Fruit fly (Drosophila melanogaster) whole organism, embryonic: ENCODE results near the gene Cht5.

Experiments
- B-H1 ChIP-seq: fragments of 200-800 bp; sonication (Bioruptor generic); IDR thresholded peaks from 3 replicates; pipeline ENCODE4 v1.3.6; 2022; ENCODE audit warnings: missing biosample characterization, missing genetic modification characterization
- CG10147 ChIP-seq: fragments of 200-800 bp; sonication (Bioruptor generic); optimal IDR thresholded peaks from 2 replicates; lab custom pipeline; 2019; ENCODE audit warnings: missing biosample characterization, mild to moderate bottlenecking, missing genetic modification characterization, moderate library complexity
- CG10209 ChIP-seq: fragments of 200-800 bp; sonication (Bioruptor generic); optimal IDR thresholded peaks from 3 replicates; lab custom pipeline; 2017; ENCODE audit warnings: missing biosample characterization, mild to moderate bottlenecking, missing genetic modification characterization, missing genetic modification reagents
- CG10462 ChIP-seq: fragments of 200-800 bp; sonication (Bioruptor generic); optimal IDR thresholded peaks from 2 replicates; lab custom pipeline; 2016; ENCODE audit warnings: missing biosample characterization, missing genetic modification characterization
- CG11560 ChIP-seq: fragments of 200-800 bp; sonication (Bioruptor generic); IDR thresholded peaks from 3 replicates; pipeline ENCODE4 v1.3.6; 2022; ENCODE audit warnings: missing biosample characterization, missing genetic modification characterization
- CG12299 ChIP-seq: fragments of 200-800 bp; sonication (Bioruptor generic); optimal IDR thresholded peaks from 2 replicates; lab custom pipeline; 2018; ENCODE audit warnings: missing biosample characterization, mild to moderate bottlenecking, missing genetic modification characterization
- CG16779 ChIP-seq: fragments of 200-800 bp; sonication (Bioruptor generic); IDR thresholded peaks from 2 replicates; pipeline ENCODE4 v1.3.6; 2022; ENCODE audit warnings: missing biosample characterization, missing genetic modification characterization
- CG17802 ChIP-seq: fragments of 200-800 bp; sonication (Bioruptor generic); optimal IDR thresholded peaks from 2 replicates; lab custom pipeline; 2018; ENCODE audit warnings: missing biosample characterization, mild to moderate bottlenecking, missing genetic modification characterization, moderate library complexity
- CG30403 ChIP-seq: fragments of 200-800 bp; sonication (Bioruptor generic); optimal IDR thresholded peaks from 3 replicates; lab custom pipeline; 2016; ENCODE audit warnings: missing biosample characterization, missing genetic modification characterization
- CG5953 ChIP-seq: fragments of 200-800 bp; sonication (Bioruptor generic); IDR thresholded peaks from 2 replicates; pipeline ENCODE4 v1.3.6; 2022; ENCODE audit warnings: missing biosample characterization, missing genetic modification characterization
- CG6175 ChIP-seq: fragments of 200-800 bp; sonication (Bioruptor generic); IDR thresholded peaks from 3 replicates; pipeline ENCODE4 v1.3.6; 2022; ENCODE audit warnings: missing biosample characterization, missing genetic modification characterization
- CG6689 ChIP-seq: fragments of 200-800 bp; sonication (Bioruptor generic); IDR thresholded peaks from 2 replicates; pipeline ENCODE4 v1.3.6; 2022; ENCODE audit warnings: missing biosample characterization, missing genetic modification characterization
- CG6765 ChIP-seq: fragments of 200-800 bp; sonication (Bioruptor generic); optimal IDR thresholded peaks from 3 replicates; lab custom pipeline; 2017; ENCODE audit warnings: missing biosample characterization, mild to moderate bottlenecking, missing genetic modification characterization
- CG8765 ChIP-seq: fragments of 200-800 bp; sonication (Bioruptor generic); IDR thresholded peaks from 2 replicates; pipeline ENCODE4 v1.3.6; 2022; ENCODE audit warnings: missing biosample characterization, missing genetic modification characterization
- CG9797 ChIP-seq: fragments of 200-800 bp; sonication (Bioruptor generic); optimal IDR thresholded peaks from 3 replicates; lab custom pipeline; 2018; ENCODE audit warnings: missing biosample characterization, mild to moderate bottlenecking, missing genetic modification characterization
- D19A ChIP-seq: fragments of 200-800 bp; optimal IDR thresholded peaks from 3 replicates; lab custom pipeline; 2019; ENCODE audit warnings: missing biosample characterization, mild to moderate bottlenecking, missing genetic modification characterization, moderate library complexity
- Fer2 ChIP-seq: fragments of 200-800 bp; sonication (Bioruptor generic); optimal IDR thresholded peaks from 2 replicates; lab custom pipeline; 2018; ENCODE audit warnings: missing biosample characterization, mild to moderate bottlenecking, missing genetic modification characterization, moderate library complexity
- HHEX ChIP-seq: fragments of 200-800 bp; sonication (Bioruptor generic); optimal IDR thresholded peaks from 3 replicates; lab custom pipeline; 2017; ENCODE audit warnings: missing biosample characterization, mild to moderate bottlenecking, missing genetic modification characterization, missing genetic modification reagents
- HLH4C ChIP-seq: fragments of 200-800 bp; sonication (Bioruptor generic); IDR thresholded peaks from 3 replicates; pipeline ENCODE4 v1.3.6; 2022; ENCODE audit warnings: missing biosample characterization, missing genetic modification characterization; ENCODE audit not compliant: partially characterized antibody
- Mad ChIP-seq: fragments of 200-800 bp; sonication (Bioruptor generic); optimal IDR thresholded peaks from 2 replicates; lab custom pipeline; 2016; ENCODE audit warnings: missing biosample characterization, missing genetic modification characterization
- Max ChIP-seq: fragments of 200-800 bp; sonication (Bioruptor generic); optimal IDR thresholded peaks from 2 replicates; lab custom pipeline; 2016; ENCODE audit warnings: missing biosample characterization, mild to moderate bottlenecking, missing genetic modification characterization
- NC2α ChIP-seq: fragments of 200-800 bp; sonication (Bioruptor generic); optimal IDR thresholded peaks from 2 replicates; lab custom pipeline; 2016; ENCODE audit warnings: missing biosample characterization, missing genetic modification characterization
- Neu2 ChIP-seq: fragments of 200-800 bp; sonication (Bioruptor generic); optimal IDR thresholded peaks from 3 replicates; lab custom pipeline; 2016; ENCODE audit warnings: missing biosample characterization, missing genetic modification characterization, borderline replicate concordance
- Nf-YB ChIP-seq: fragments of 200-800 bp; sonication (Bioruptor generic); optimal IDR thresholded peaks from 3 replicates; lab custom pipeline; 2019; ENCODE audit warnings: missing biosample characterization, mild to moderate bottlenecking, missing genetic modification characterization, moderate library complexity
- Ravus ChIP-seq: fragments of 200-800 bp; sonication (Bioruptor generic); IDR thresholded peaks from 2 replicates; pipeline ENCODE4 v1.3.6; 2022; ENCODE audit warnings: missing biosample characterization, missing genetic modification characterization
- Sin3A ChIP-seq: fragments of >200 bp; optimal IDR thresholded peaks from 2 replicates; lab custom pipeline; 2018
- Sox102F ChIP-seq: fragments of 200-800 bp; sonication (Bioruptor generic); optimal IDR thresholded peaks from 2 replicates; lab custom pipeline; 2018; ENCODE audit warnings: missing biosample characterization, mild to moderate bottlenecking, missing genetic modification characterization, moderate library complexity
- Spps ChIP-seq: fragments of 200-800 bp; sonication (Bioruptor generic); optimal IDR thresholded peaks from 2 replicates; lab custom pipeline; 2018; ENCODE audit warnings: missing biosample characterization, mild to moderate bottlenecking, missing genetic modification characterization
- Usf ChIP-seq: fragments of 200-800 bp; sonication (Bioruptor generic); optimal IDR thresholded peaks from 2 replicates; lab custom pipeline; 2017; ENCODE audit warnings: missing genotype, missing biosample characterization, missing genetic modification characterization
- bbx ChIP-seq: fragments of 200-800 bp; sonication (Bioruptor generic); IDR thresholded peaks from 2 replicates; pipeline ENCODE4 v1.3.6; 2022; ENCODE audit warnings: missing biosample characterization, missing genetic modification characterization; ENCODE audit not compliant: partially characterized antibody
- bigmax ChIP-seq: fragments of 200-800 bp; sonication (Bioruptor generic); optimal IDR thresholded peaks from 2 replicates; lab custom pipeline; 2018; ENCODE audit warnings: missing biosample characterization, mild to moderate bottlenecking, missing genetic modification characterization
- br ChIP-seq: fragments of >200 bp; optimal IDR thresholded peaks from 2 replicates; lab custom pipeline; 2017
- crol ChIP-seq: fragments of 200-800 bp; sonication (Bioruptor generic); IDR thresholded peaks from 2 replicates; pipeline ENCODE4 v1.3.6; 2022; ENCODE audit warnings: missing biosample characterization, missing genetic modification characterization
- dimm ChIP-seq: fragments of 200-800 bp; sonication (Bioruptor generic); IDR thresholded peaks from 2 replicates; pipeline ENCODE4 v1.3.6; 2022; ENCODE audit warnings: missing biosample characterization, missing genetic modification characterization
- esg ChIP-seq: fragments of 200-800 bp; sonication (Bioruptor generic); conservative IDR thresholded peaks from 2 replicates; pipeline ENCODE4 v1.3.6; 2022; ENCODE audit warnings: missing biosample characterization, missing genetic modification characterization
- eve ChIP-seq, 2 experiments: fragments of >200 bp; optimal IDR thresholded peaks; 2 replicates each; lab custom pipeline; 2017; ENCODE audit warnings: missing biosample characterization in 2 of 2, missing genetic modification characterization in 2 of 2
- fd102C ChIP-seq: fragments of 200-800 bp; sonication (Bioruptor generic); optimal IDR thresholded peaks from 2 replicates; lab custom pipeline; 2018; ENCODE audit warnings: missing biosample characterization, mild to moderate bottlenecking, missing genetic modification characterization, moderate library complexity
- gem ChIP-seq: fragments of 200-800 bp; sonication (Bioruptor generic); optimal IDR thresholded peaks from 2 replicates; lab custom pipeline; 2019; ENCODE audit warnings: missing biosample characterization, mild to moderate bottlenecking, missing genetic modification characterization, moderate library complexity
- grn ChIP-seq: fragments of 200-800 bp; sonication (Bioruptor generic); optimal IDR thresholded peaks from 3 replicates; lab custom pipeline; 2017; ENCODE audit warnings: missing biosample characterization, missing genetic modification characterization
- h ChIP-seq: fragments of >200 bp; optimal IDR thresholded peaks from 2 replicates; lab custom pipeline; 2017
- hth ChIP-seq: fragments of >200 bp; optimal IDR thresholded peaks from 2 replicates; lab custom pipeline; 2017; ENCODE audit warnings: inconsistent platforms
- jumu ChIP-seq: fragments of 200-800 bp; sonication (Bioruptor generic); optimal IDR thresholded peaks from 3 replicates; lab custom pipeline; 2016; ENCODE audit warnings: missing biosample characterization, missing genetic modification characterization
- knrl ChIP-seq: fragments of 200-800 bp; sonication (Bioruptor generic); IDR thresholded peaks from 3 replicates; pipeline ENCODE4 v1.3.6; 2022; ENCODE audit warnings: missing biosample characterization, missing genetic modification characterization; ENCODE audit not compliant: partially characterized antibody
- mld ChIP-seq: fragments of 200-800 bp; sonication (Bioruptor generic); IDR thresholded peaks from 3 replicates; pipeline ENCODE4 v1.3.6; 2022; ENCODE audit warnings: missing biosample characterization, missing genetic modification characterization; ENCODE audit not compliant: partially characterized antibody
- pfk ChIP-seq: fragments of 200-800 bp; sonication (Bioruptor generic); optimal IDR thresholded peaks from 2 replicates; lab custom pipeline; 2018; ENCODE audit warnings: missing biosample characterization, mild to moderate bottlenecking, missing genetic modification characterization, moderate library complexity
- sens-2 ChIP-seq: fragments of 200-800 bp; sonication (Bioruptor generic); IDR thresholded peaks from 2 replicates; pipeline ENCODE4 v1.3.6; 2022; ENCODE audit warnings: missing biosample characterization, missing genetic modification characterization
- sr ChIP-seq: fragments of 200-800 bp; sonication (Bioruptor generic); IDR thresholded peaks from 3 replicates; pipeline ENCODE4 v1.3.6; 2022; ENCODE audit warnings: missing biosample characterization, missing genetic modification characterization
- sug ChIP-seq: fragments of 200-800 bp; optimal IDR thresholded peaks from 2 replicates; lab custom pipeline; 2019; ENCODE audit warnings: missing biosample characterization, mild to moderate bottlenecking, missing genetic modification characterization, moderate library complexity
- tap ChIP-seq: fragments of 200-800 bp; optimal IDR thresholded peaks from 3 replicates; lab custom pipeline; 2019; ENCODE audit warnings: missing biosample characterization, mild to moderate bottlenecking, missing genetic modification characterization, moderate library complexity
- unc-4 ChIP-seq: fragments of 200-800 bp; sonication (Bioruptor generic); IDR thresholded peaks from 2 replicates; pipeline ENCODE4 v1.3.6; 2022; ENCODE audit warnings: missing biosample characterization, missing genetic modification characterization; ENCODE audit not compliant: partially characterized antibody
- vnd ChIP-seq: fragments of 200-800 bp; sonication (Bioruptor generic); IDR thresholded peaks from 3 replicates; pipeline ENCODE4 v1.3.6; 2022; ENCODE audit warnings: missing biosample characterization, missing genetic modification characterization; ENCODE audit not compliant: partially characterized antibody
- wdn ChIP-seq: fragments of 200-800 bp; sonication (Bioruptor generic); IDR thresholded peaks from 2 replicates; pipeline ENCODE4 v1.3.6; 2022; ENCODE audit warnings: missing biosample characterization, missing genetic modification characterization

The Cht5 gene

DNA sequence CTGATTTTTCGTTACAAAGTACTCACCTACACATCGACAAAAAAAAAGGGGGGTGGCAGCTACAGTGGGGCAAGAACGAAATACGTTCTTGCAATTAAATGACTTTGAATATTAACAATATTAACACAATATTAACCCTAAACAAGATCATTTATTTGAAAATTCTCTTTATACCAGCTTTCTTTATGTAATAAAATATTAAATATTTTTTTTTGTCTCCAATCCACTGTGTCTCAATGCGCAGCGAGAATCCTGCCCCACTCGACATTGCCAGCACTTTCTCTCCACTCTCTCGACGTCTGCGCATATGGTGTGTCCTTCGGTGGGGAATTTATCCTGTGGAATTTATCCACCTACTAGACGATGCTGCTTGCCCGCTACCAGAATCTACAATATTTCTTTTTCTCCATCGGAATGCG lies 33.1 kb downstream of the Cht5 start (continued):
- TF ChIP-seq CG5953 (GFP tag; lab: Robert Waterston, UW) (peak; percentile 89), tap (peak; percentile 15), eve (GFP tag; optimal IDR thresholded peaks at IDR 0.05; lab: Kevin White, UChicago) (peak in 1 of 2 experiments; percentile 94), h (lab: Kevin White, UChicago) (no peak), CG10209 (GFP tag; lab: Kevin White, UChicago) (peak; percentile 91), CG6175 (GFP tag; lab: Robert Waterston, UW) (peak; percentile 84), mld (GFP tag; lab: Robert Waterston, UW) (no peak), Spps (tag; lab: Kevin White, UChicago) (peak; percentile 75), Sox102F (GFP tag; lab: Kevin White, UChicago) (peak; percentile 86), dimm (peak; percentile 74), CG11560 (tag; lab: Robert Waterston, UW) (peak; percentile 73; the same call in 2 of the 3 replicates), sens-2 (GFP tag; lab: Robert Waterston, UW) (peak; percentile 83), br (lab: Kevin White, UChicago) (no peak), Usf (peak; percentile 36), esg (GFP tag; lab: Robert Waterston, UW) (peak; percentile 93), Mad (GFP tag; lab: Kevin White, UChicago) (peak; percentile 17), crol (GFP tag; lab: Robert Waterston, UW) (no peak), Neu2 (no peak), vnd (GFP tag; lab: Robert Waterston, UW) (no peak), wdn (peak; percentile 93), CG17802 (tag; lab: Kevin White, UChicago) (peak; percentile 28), knrl (GFP tag; lab: Robert Waterston, UW) (no peak), bbx (GFP tag; lab: Robert Waterston, UW) (no peak; the same call in 1 of the 2 replicates), fd102C (no peak), pfk (peak; percentile 50), CG6765 (GFP tag; lab: Kevin White, UChicago) (peak; percentile 82), Fer2 (peak; percentile 72), Sin3A (lab: Kevin White, UChicago) (no peak), Max (peak; percentile 83), sr (GFP tag; lab: Robert Waterston, UW) (peak; percentile 41; the same call in 1 of the 3 replicates), gem (tag; lab: Kevin White, UChicago) (peak; percentile 92), CG6689 (peak; percentile 92), grn (peak; percentile 34), hth (no peak), HHEX (GFP tag; lab: Kevin White, UChicago) (peak; percentile 90), Ravus (GFP tag; lab: Robert Waterston, UW) (peak; percentile 72), CG9797 (no peak), D19A (tag; lab: Kevin White, UChicago) (peak; percentile 74), B-H1 (GFP tag; lab: Robert Waterston, UW) (peak; percentile 91), CG10147 (GFP tag; lab: Kevin White, UChicago) (peak; percentile 92), NC2α (no peak), CG12299 (peak; percentile 89), sug (peak; percentile 62), bigmax (GFP tag; lab: Kevin White, UChicago) (no peak), CG10462 (GFP tag; lab: Kevin White, UChicago) (peak; percentile 56), Nf-YB (peak; percentile 73), CG8765 (peak; percentile 64; the same call in 1 of the 2 replicates), HLH4C (GFP tag; lab: Robert Waterston, UW) (0 out of 3 replicates have a peak, but pooled peaks have one; percentile 12), unc-4 (GFP tag; lab: Robert Waterston, UW) (no peak), CG30403 (peak; percentile 89), jumu (GFP tag; lab: Kevin White, UChicago) (peak; percentile 71), CG16779 (GFP tag; lab: Robert Waterston, UW) (peak; percentile 86)
